Worm (Caenorhabditis elegans): ENCODE data around the gene mmab-1.

The mmab-1 gene

ce11 chrIII:4917077-4917476, 4.8 kb downstream of the mmab-1 start, which contains the start of gene rars-1:
rars-1 (minus strand) TSS chrIII:4917177.
- TF ChIP-seq nhr-76 (tag; optimal IDR thresholded peaks at IDR 0.05), result no peak
- TF ChIP-seq ztf-4 (tag; optimal IDR thresholded peaks at IDR 0.05), result no peak
- TF ChIP-seq pha-4 (tag; optimal IDR thresholded peaks at IDR 0.05), result no peak
- no peak for TF ChIP-seq snpc-4 (tag; optimal IDR thresholded peaks at IDR 0.05)
- TF ChIP-seq daf-12 (tag; optimal IDR thresholded peaks at IDR 0.05), result no peak
- no peak for TF ChIP-seq ceh-16 (tag; optimal IDR thresholded peaks at IDR 0.05)
- TF ChIP-seq mdl-1 (tag; optimal IDR thresholded peaks at IDR 0.05), result no peak
- TF ChIP-seq elt-1 (tag; optimal IDR thresholded peaks at IDR 0.05), result no peak
- TF ChIP-seq ama-1 (optimal IDR thresholded peaks at IDR 0.05), result no peak
- no peak for TF ChIP-seq ceh-82 (tag; optimal IDR thresholded peaks at IDR 0.05)
- TF ChIP-seq elt-3 (tag; optimal IDR thresholded peaks at IDR 0.05), result no peak
- no peak for TF ChIP-seq nhr-237 (tag; optimal IDR thresholded peaks at IDR 0.05)
- TF ChIP-seq unc-62 (GFP tag; optimal IDR thresholded peaks at IDR 0.05), result no peak
- TF ChIP-seq pqm-1 (tag; optimal IDR thresholded peaks at IDR 0.05), result no peak

- TF ChIP-seq nhr-12 (tag; optimal IDR thresholded peaks at IDR 0.05) (no peak), eor-1 (tag; optimal IDR thresholded peaks at IDR 0.05) (no peak), nhr-28 (tag; optimal IDR thresholded peaks at IDR 0.05) (no peak), unc-62 (GFP tag; optimal IDR thresholded peaks at IDR 0.05) (no peak), nhr-77 (tag; optimal IDR thresholded peaks at IDR 0.05) (no peak), fos-1 (tag; optimal IDR thresholded peaks at IDR 0.05) (no peak), hmg-11 (tag; optimal IDR thresholded peaks at IDR 0.05) (no peak), ama-1 (optimal IDR thresholded peaks at IDR 0.05) (no peak), lsy-12 (tag; optimal IDR thresholded peaks at IDR 0.05) (no peak)
Observed at ce11 chrIII:4913736-4914135, 8.2 kb downstream of the mmab-1 start.

ce11 chrIII:4912317-4912716, 9.6 kb downstream of the mmab-1 start, which contains the start of the genes F26F4.9 and cee-1:
F26F4.9 (minus strand) TSS chrIII:4912521.
cee-1 (plus strand) TSS chrIII:4912699.
- peak; percentile 80 for TF ChIP-seq lin-15B (tag; optimal IDR thresholded peaks at IDR 0.05)
- TF ChIP-seq nhr-12 (tag; optimal IDR thresholded peaks at IDR 0.05), result no peak
- no peak for TF ChIP-seq nhr-77 (tag; optimal IDR thresholded peaks at IDR 0.05)
- TF ChIP-seq nfya-1 (tag; optimal IDR thresholded peaks at IDR 0.05; ENCODE audit: insufficient read depth), result peak; percentile 65
- TF ChIP-seq snpc-4 (tag; optimal IDR thresholded peaks at IDR 0.05), result peak; percentile 53
- TF ChIP-seq ceh-28 (tag; optimal IDR thresholded peaks at IDR 0.05), result no peak
- TF ChIP-seq ceh-82 (tag; optimal IDR thresholded peaks at IDR 0.05), result no peak
- no peak for TF ChIP-seq egl-27 (tag; optimal IDR thresholded peaks at IDR 0.05)
- TF ChIP-seq skn-1 (tag; optimal IDR thresholded peaks at IDR 0.05), result no peak
- no peak for TF ChIP-seq nhr-67 (tag; optimal IDR thresholded peaks at IDR 0.05)
- TF ChIP-seq egl-5 (tag; optimal IDR thresholded peaks at IDR 0.05), result no peak
- TF ChIP-seq aly-2 (tag; optimal IDR thresholded peaks at IDR 0.05), result no peak
- peak; percentile 22 for TF ChIP-seq jun-1 (tag; optimal IDR thresholded peaks at IDR 0.05)
- no peak for TF ChIP-seq lsy-12 (tag; optimal IDR thresholded peaks at IDR 0.05)
- TF ChIP-seq pqm-1 (tag; optimal IDR thresholded peaks at IDR 0.05), result peak; percentile 43
- no peak for TF ChIP-seq elt-3 (tag; optimal IDR thresholded peaks at IDR 0.05)
- no peak for TF ChIP-seq R02D3.7 (tag; optimal IDR thresholded peaks at IDR 0.05)
- no peak for TF ChIP-seq tbx-2 (tag; optimal IDR thresholded peaks at IDR 0.05)
- peak; percentile 71 for TF ChIP-seq pha-4 (tag; optimal IDR thresholded peaks at IDR 0.05)
- TF ChIP-seq lin-39 (tag; optimal IDR thresholded peaks at IDR 0.05), result no peak
- peak; percentile 6 for TF ChIP-seq elt-2 (tag; optimal IDR thresholded peaks at IDR 0.05)
- no peak for TF ChIP-seq nhr-237 (tag; optimal IDR thresholded peaks at IDR 0.05)
- TF ChIP-seq hmg-11 (tag; optimal IDR thresholded peaks at IDR 0.05), result peak; percentile 33
- no peak for TF ChIP-seq ztf-4 (tag; optimal IDR thresholded peaks at IDR 0.05)
- TF ChIP-seq ceh-16 (tag; optimal IDR thresholded peaks at IDR 0.05), result no peak
- TF ChIP-seq mdl-1 (tag; optimal IDR thresholded peaks at IDR 0.05), result no peak
- no peak for TF ChIP-seq unc-62 (GFP tag; optimal IDR thresholded peaks at IDR 0.05)
- TF ChIP-seq elt-1 (tag; optimal IDR thresholded peaks at IDR 0.05), result no peak
- TF ChIP-seq nhr-76 (tag; optimal IDR thresholded peaks at IDR 0.05), result no peak
- TF ChIP-seq fkh-10 (GFP tag; optimal IDR thresholded peaks at IDR 0.05), result no peak
- peak; percentile 90 for TF ChIP-seq nhr-43 (tag; optimal IDR thresholded peaks at IDR 0.05; ENCODE audit: poor library complexity, severe bottlenecking)
- no peak for TF ChIP-seq daf-12 (tag; optimal IDR thresholded peaks at IDR 0.05)
- no peak for TF ChIP-seq mml-1 (tag; optimal IDR thresholded peaks at IDR 0.05)
- TF ChIP-seq ceh-9 (tag; optimal IDR thresholded peaks at IDR 0.05), result no peak
- no peak for TF ChIP-seq ama-1 (optimal IDR thresholded peaks at IDR 0.05)
- peak; percentile 48 for TF ChIP-seq nhr-23 (tag; optimal IDR thresholded peaks at IDR 0.05)
- no peak for TF ChIP-seq nhr-28 (tag; optimal IDR thresholded peaks at IDR 0.05)
